Fruit fly (Drosophila melanogaster): ENCODE measurements around the gene CG15404.

Gene CG15404

dm6 chr2L:3173740-3174139, at the start of gene CG15404, which contains the start of gene CG31698:
CG15404 (plus strand) TSS chr2L:3173972.
CG31698 (minus strand) TSS chr2L:3173840.
- no peak for TF ChIP-seq noc (tag; optimal IDR thresholded peaks at IDR 0.05)

dm6 chr2L:3124500-3124977, 49.2 kb upstream of the CG15404 start:
- no peak for TF ChIP-seq noc (tag; optimal IDR thresholded peaks at IDR 0.05)

dm6 chr2L:3127813-3128212, 46.0 kb upstream of the CG15404 start:
- TF ChIP-seq noc (tag; optimal IDR thresholded peaks at IDR 0.05) = no peak

dm6 chr2L:3128335-3128734, 45.4 kb upstream of the CG15404 start, which contains the start of gene CG15403:
CG15403 (plus strand) TSS chr2L:3128635.
- no peak for TF ChIP-seq noc (tag; optimal IDR thresholded peaks at IDR 0.05)

- TF ChIP-seq noc (tag; optimal IDR thresholded peaks at IDR 0.05) = no peak
Measured at dm6 chr2L:3130417-3130816, 43.4 kb upstream of the CG15404 start.

- TF ChIP-seq noc (tag; optimal IDR thresholded peaks at IDR 0.05) = no peak
Measured at dm6 chr2L:3131641-3132040, 42.1 kb upstream of the CG15404 start.

dm6 chr2L:3143908-3144307, 29.9 kb upstream of the CG15404 start:
- TF ChIP-seq noc (tag; optimal IDR thresholded peaks at IDR 0.05) = no peak

dm6 chr2L:3144709-3145108, 29.1 kb upstream of the CG15404 start, which contains the start of gene toc:
toc (minus strand) TSS chr2L:3144786.
- no peak for TF ChIP-seq noc (tag; optimal IDR thresholded peaks at IDR 0.05)

- TF ChIP-seq noc (tag; optimal IDR thresholded peaks at IDR 0.05) = no peak
Measured at dm6 chr2L:3145470-3145869, 28.3 kb upstream of the CG15404 start, which contains the start of gene ND-B14.5B. ND-B14.5B (minus strand) TSS chr2L:3145848.

- no peak for TF ChIP-seq noc (tag; optimal IDR thresholded peaks at IDR 0.05)
Measured at dm6 chr2L:3145897-3146296, 27.9 kb upstream of the CG15404 start.

- no peak for TF ChIP-seq noc (tag; optimal IDR thresholded peaks at IDR 0.05)
Measured at dm6 chr2L:3148959-3149591, 24.7 kb upstream of the CG15404 start.

- no peak for TF ChIP-seq noc (tag; optimal IDR thresholded peaks at IDR 0.05)
Measured at dm6 chr2L:3151657-3152056, 22.1 kb upstream of the CG15404 start.

dm6 chr2L:3152696-3153613, 20.8 kb upstream of the CG15404 start:
- peak; percentile 16 for TF ChIP-seq noc (tag; optimal IDR thresholded peaks at IDR 0.05)

- no peak for TF ChIP-seq noc (tag; optimal IDR thresholded peaks at IDR 0.05)
Measured at dm6 chr2L:3154749-3155148, 19.0 kb upstream of the CG15404 start.

dm6 chr2L:3155804-3156203, 18.0 kb upstream of the CG15404 start:
- no peak for TF ChIP-seq noc (tag; optimal IDR thresholded peaks at IDR 0.05)

dm6 chr2L:3158260-3159072, 15.3 kb upstream of the CG15404 start:
- TF ChIP-seq noc (tag; optimal IDR thresholded peaks at IDR 0.05) = no peak
